Fruit fly (Drosophila melanogaster): Measurements from ENCODE around the gene SmydA-2.

The SmydA-2 gene

dm6 chr3L:19013086-19013752, 10.2 kb upstream of the SmydA-2 start:
- TF ChIP-seq CG8478 (optimal IDR thresholded peaks at IDR 0.05) (no peak), CTCF (optimal IDR thresholded peaks at IDR 0.05) (no peak)

dm6 chr3L:19011174-19011573, 8.1 kb upstream of the SmydA-2 start:
- TF ChIP-seq CG8478 (optimal IDR thresholded peaks at IDR 0.05) (no peak), CTCF (optimal IDR thresholded peaks at IDR 0.05) (no peak)

DNA sequence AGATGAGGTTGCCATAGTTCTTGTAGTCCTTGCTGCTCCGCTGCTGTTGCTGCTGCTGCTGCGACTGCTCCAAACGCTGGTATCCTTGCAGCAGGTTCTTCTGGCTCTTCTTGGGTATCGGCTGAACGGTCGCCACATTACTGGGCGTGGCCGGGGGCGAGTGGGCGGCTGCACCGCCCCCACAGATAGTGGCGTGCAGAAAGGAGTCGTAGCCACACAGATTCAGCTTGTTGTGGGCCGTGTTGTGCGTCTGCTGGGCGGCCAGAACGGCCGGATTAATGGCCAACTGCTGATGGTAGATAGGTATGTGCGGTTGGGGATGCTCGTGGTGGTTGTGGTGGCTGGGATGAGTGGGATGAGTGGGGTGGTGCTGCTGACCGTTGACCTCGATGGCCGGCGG, 2.3 kb upstream of the SmydA-2 start:
- no peak for TF ChIP-seq CG8478 (optimal IDR thresholded peaks at IDR 0.05)
- TF ChIP-seq CTCF (optimal IDR thresholded peaks at IDR 0.05), result no peak

DNA sequence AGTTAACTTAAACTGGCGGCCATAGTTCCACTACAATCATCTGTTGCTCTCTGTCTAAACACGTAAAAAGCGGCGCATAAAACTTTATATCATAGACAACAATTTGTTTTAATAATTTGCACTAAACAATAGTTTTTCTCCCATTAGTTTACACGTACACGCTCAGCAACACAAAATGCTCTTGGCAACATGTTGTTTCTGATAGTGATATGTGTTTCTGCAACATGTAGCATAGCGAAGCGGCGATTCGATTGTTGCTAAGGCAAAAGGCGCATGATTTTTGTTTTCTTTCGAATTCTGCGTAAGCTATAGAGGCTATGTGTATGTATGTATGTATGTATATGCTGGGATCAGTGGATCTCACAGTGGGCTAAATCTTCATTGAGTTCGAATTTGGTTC, 1.1 kb upstream of the SmydA-2 start:
- TF ChIP-seq CTCF (optimal IDR thresholded peaks at IDR 0.05), result no peak
- no peak for TF ChIP-seq CG8478 (optimal IDR thresholded peaks at IDR 0.05)

dm6 chr3L:19000413-19000812, 2.6 kb downstream of the SmydA-2 start, which contains the start of gene CG3808:
Gene CG3808 (minus strand): TSS chr3L:19000608.
- TF ChIP-seq CG8478 (optimal IDR thresholded peaks at IDR 0.05) (no peak), CTCF (optimal IDR thresholded peaks at IDR 0.05) (peak; percentile 29 to 45)

DNA sequence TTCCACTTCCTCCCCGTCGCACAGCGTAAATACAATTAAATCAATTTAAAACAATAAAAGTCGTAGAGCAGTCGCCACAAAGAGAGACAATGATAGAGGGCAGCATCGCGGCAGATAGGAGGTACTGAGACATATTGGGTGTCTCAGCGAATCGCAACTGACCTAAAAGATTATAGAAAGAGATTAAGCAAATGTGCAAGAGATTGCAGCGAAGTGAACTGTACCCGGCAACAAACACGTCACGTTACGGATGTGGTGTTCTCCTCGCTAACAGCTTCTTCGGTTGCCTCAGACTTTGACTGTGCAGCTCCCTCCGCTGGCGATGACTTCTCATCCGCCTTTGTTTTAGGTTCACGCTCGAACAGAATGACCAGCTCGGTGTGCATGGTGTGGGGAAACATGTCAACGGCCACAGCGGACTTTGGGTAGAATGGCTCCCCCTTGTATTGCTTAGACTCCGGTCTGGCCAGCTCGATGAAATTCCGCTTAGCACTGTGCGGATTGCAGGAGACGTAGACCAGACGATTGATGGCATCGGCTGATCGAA, 4.7 kb downstream of the SmydA-2 start:
- no peak for TF ChIP-seq CTCF (optimal IDR thresholded peaks at IDR 0.05)
- TF ChIP-seq CG8478 (optimal IDR thresholded peaks at IDR 0.05), result no peak

- no peak for TF ChIP-seq CTCF (optimal IDR thresholded peaks at IDR 0.05)
- TF ChIP-seq CG8478 (optimal IDR thresholded peaks at IDR 0.05), result no peak
Observed at dm6 chr3L:18997590-18998283, 5.3 kb downstream of the SmydA-2 start, which contains the start of gene CG18135. Gene CG18135 (minus strand): TSS chr3L:18998283.

- TF ChIP-seq CTCF (optimal IDR thresholded peaks at IDR 0.05) (no peak), CG8478 (optimal IDR thresholded peaks at IDR 0.05) (no peak)
Observed at dm6 chr3L:18996774-18997589, 6.1 kb downstream of the SmydA-2 start.

dm6 chr3L:18996030-18996773, 6.8 kb downstream of the SmydA-2 start:
- no peak for TF ChIP-seq CTCF (optimal IDR thresholded peaks at IDR 0.05)
- no peak for TF ChIP-seq CG8478 (optimal IDR thresholded peaks at IDR 0.05)

DNA sequence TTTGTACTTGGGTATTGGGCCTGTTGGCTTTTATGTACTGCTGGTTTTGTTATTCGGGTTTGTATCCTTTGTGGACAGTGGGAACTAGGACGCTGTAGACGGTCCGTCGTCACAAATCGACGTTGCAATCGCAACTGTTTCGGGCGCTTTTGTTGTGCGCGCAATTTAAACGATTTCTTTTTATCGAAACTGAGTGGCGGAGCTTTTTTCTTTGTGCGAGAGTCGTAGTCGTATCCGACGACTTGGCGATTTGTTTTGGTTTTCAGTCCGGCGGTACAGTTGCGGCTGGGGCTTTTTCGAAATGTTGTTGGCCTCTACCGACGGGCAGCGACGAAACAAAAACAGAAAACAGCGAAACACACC, 7.4 kb downstream of the SmydA-2 start:
- TF ChIP-seq CTCF (optimal IDR thresholded peaks at IDR 0.05) (no peak), CG8478 (optimal IDR thresholded peaks at IDR 0.05) (no peak)

dm6 chr3L:18994505-18994969, 8.5 kb downstream of the SmydA-2 start:
- TF ChIP-seq CG8478 (optimal IDR thresholded peaks at IDR 0.05) (no peak), CTCF (optimal IDR thresholded peaks at IDR 0.05) (no peak)

DNA sequence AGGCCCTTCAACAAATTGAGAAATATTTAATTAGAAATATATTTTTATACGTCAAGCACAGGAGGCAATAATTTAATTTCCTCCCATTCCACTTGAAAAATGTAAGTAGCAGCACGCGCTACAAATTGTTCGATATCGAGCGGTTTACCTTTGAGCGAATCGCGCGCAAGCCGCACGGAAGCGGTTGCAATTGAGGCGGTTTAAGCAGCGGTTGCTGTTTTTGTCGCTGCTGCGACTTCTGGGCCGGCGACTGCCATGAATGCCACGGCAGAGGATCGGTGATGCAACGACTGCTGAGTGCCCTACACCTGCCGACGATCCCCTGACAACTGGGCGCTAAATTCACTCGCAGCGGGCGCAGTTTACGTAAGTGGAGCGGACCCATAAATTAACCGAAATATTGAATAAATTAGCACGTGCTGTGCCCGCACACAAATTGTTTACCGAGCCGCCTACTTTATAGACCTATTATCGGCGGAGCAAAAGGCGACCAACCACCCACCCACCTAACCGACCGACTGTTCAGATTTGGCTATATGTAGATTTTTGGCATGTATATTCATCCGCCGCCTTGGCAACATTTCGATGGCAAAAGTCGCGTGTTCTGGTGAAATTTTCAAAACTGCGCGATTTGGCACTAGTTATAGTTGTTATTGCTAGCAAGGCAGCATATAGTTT, 9.3 kb downstream of the SmydA-2 start:
- no peak for TF ChIP-seq CG8478 (optimal IDR thresholded peaks at IDR 0.05)
- no peak for TF ChIP-seq CTCF (optimal IDR thresholded peaks at IDR 0.05)

DNA sequence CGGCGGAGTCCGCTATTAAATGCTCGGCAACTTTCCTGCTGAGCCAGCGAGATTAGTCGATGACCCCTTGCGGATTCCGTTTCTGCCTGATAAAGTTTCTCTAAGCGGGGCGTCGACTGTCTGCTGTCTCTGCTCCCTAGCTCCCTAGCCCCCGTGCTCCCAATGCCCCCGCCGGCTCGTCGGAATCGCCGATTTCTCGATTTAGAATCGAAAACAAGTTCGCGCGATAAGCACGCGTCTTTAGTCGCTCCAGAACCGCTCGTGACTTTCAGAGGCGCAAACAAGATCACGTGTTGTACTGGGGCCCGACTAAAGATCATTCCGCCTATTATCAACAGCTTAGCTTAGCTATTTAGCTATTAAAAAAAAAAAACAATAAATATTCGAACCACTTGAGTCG, 10.2 kb downstream of the SmydA-2 start:
- TF ChIP-seq CTCF (optimal IDR thresholded peaks at IDR 0.05), result no peak
- TF ChIP-seq CG8478 (optimal IDR thresholded peaks at IDR 0.05), result no peak

dm6 chr3L:18989611-18990010, 13.4 kb downstream of the SmydA-2 start, which contains the start of gene CG34256:
Gene CG34256 (minus strand): TSS chr3L:18989815.
- TF ChIP-seq CG8478 (optimal IDR thresholded peaks at IDR 0.05), result no peak
- TF ChIP-seq CTCF (optimal IDR thresholded peaks at IDR 0.05), result no peak

Measured in S2 (cell line).